Fruit fly (Drosophila melanogaster): ENCODE data around the gene CG6729.

The CG6729 gene

DNA sequence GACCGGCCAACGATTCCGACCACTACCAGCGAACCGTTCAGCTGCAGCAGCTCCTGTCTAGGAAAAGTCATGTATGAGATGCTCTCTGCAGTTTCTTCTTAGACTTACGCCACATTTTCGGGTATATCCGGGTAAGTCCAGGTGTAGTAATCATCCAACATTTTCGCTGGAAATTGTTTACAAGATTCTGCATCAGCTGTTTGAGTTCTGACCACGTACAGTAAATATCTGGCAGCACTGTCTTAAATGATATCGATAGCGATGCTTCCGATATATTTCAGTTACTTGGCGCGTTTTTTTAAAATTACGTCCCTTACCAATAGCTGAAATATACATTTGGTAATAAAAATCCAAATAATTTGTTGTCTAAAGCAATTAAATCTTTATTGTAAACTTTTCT, at the start of gene CG6729:
CG6729 (minus strand) TSS at position 222 of the 400 bp plus-strand sequence.
- TF ChIP-seq Sin3A (optimal IDR thresholded peaks at IDR 0.05) (no peak), ttk (optimal IDR thresholded peaks at IDR 0.05) (no peak), h (optimal IDR thresholded peaks at IDR 0.05) (no peak), insv (optimal IDR thresholded peaks at IDR 0.05) (no peak), psq (optimal IDR thresholded peaks at IDR 0.05) (no peak), Myc (optimal IDR thresholded peaks at IDR 0.05) (no peak)

DNA sequence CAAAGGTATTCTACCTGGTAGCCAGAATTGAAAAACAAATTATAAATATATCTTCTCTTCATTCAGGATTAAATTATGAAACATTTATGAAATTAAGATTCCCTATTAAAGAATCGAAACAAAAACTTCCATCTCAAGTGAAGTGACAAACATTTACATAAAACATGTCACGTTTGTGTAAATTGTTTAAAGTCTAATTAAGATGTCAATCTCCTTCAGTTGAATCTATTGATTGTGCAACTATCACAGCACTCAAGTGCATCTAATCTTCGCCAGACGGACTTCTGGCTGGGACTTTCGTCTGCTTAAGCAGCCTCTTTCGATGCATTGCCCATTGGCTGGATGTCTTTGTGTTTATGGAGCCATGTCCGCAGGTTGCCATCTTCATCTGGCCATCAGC, 48.3 kb upstream of the CG6729 start:
- TF ChIP-seq h (optimal IDR thresholded peaks at IDR 0.05) (no peak), Myc (optimal IDR thresholded peaks at IDR 0.05) (no peak), insv (optimal IDR thresholded peaks at IDR 0.05) (no peak), ttk (optimal IDR thresholded peaks at IDR 0.05) (no peak), Sin3A (optimal IDR thresholded peaks at IDR 0.05) (no peak), psq (optimal IDR thresholded peaks at IDR 0.05) (no peak)

DNA sequence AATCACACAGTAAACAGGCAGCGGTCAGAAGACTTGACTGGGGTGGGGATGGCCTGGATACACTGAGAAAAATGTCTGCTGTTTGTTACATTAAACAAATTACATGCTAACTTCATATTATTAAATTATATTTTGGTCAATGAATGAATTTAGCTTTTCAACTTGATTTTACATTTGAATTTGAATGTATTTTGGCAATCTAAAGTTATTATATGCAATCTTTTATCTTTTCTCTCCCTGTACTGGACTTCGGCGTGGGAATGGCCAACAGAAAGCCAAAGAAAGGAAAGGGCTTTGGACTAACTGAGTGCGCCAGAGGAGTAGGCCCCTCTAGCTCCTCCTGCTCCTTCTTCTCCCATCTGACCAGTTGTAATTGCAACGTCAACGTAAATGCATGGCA, 47.6 kb upstream of the CG6729 start:
- no peak for TF ChIP-seq Myc (optimal IDR thresholded peaks at IDR 0.05)
- no peak for TF ChIP-seq insv (optimal IDR thresholded peaks at IDR 0.05)
- no peak for TF ChIP-seq psq (optimal IDR thresholded peaks at IDR 0.05)
- no peak for TF ChIP-seq ttk (optimal IDR thresholded peaks at IDR 0.05)
- TF ChIP-seq Sin3A (optimal IDR thresholded peaks at IDR 0.05) = no peak
- no peak for TF ChIP-seq h (optimal IDR thresholded peaks at IDR 0.05)

DNA sequence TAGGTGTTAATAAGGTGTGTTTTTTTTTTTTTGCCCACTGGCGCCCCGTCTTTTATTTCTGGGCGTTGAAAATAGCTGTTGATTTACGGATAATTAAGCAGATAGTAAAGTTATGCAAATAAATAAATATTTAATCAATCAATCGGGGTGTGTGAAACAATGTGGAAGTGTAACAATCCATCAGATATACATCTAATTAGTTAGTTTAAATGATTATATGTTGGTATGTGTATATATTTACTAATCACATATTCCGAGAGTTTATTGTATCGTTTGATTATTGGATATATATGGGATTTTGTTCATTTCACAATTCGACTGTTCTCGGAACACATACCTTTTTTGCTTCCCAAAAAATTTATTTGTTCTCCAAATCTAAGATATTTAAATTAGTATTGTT, 46.2 kb upstream of the CG6729 start, which contains the start of gene CG31870:
CG31870 (plus strand) TSS at position 301 of the 400 bp plus-strand sequence.
- TF ChIP-seq ttk (optimal IDR thresholded peaks at IDR 0.05) = no peak
- no peak for TF ChIP-seq psq (optimal IDR thresholded peaks at IDR 0.05)

DNA sequence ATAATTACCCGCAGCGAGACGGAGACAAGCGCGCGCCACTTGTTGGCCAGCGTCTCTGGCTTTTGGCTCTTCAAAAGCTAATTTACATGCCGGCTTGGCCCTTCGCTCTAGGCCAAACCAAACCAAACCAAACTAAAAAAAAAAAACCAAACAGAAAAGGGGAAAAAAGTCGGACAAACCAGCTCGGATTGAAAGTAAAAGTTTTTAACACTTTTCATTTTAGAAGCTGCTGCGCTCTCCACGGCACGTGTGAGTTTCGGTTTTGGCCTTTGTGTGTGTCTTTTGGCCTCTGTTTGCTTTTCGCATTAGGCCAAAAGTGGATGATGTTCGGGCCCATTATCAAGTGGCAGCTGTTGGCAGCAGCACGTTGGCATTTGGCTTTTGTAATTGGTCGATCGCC, 37.5 kb upstream of the CG6729 start:
- no peak for TF ChIP-seq ttk (optimal IDR thresholded peaks at IDR 0.05)
- no peak for TF ChIP-seq Sin3A (optimal IDR thresholded peaks at IDR 0.05)
- no peak for TF ChIP-seq Myc (optimal IDR thresholded peaks at IDR 0.05)
- TF ChIP-seq psq (optimal IDR thresholded peaks at IDR 0.05) = no peak
- no peak for TF ChIP-seq insv (optimal IDR thresholded peaks at IDR 0.05)
- TF ChIP-seq h (optimal IDR thresholded peaks at IDR 0.05) = no peak

DNA sequence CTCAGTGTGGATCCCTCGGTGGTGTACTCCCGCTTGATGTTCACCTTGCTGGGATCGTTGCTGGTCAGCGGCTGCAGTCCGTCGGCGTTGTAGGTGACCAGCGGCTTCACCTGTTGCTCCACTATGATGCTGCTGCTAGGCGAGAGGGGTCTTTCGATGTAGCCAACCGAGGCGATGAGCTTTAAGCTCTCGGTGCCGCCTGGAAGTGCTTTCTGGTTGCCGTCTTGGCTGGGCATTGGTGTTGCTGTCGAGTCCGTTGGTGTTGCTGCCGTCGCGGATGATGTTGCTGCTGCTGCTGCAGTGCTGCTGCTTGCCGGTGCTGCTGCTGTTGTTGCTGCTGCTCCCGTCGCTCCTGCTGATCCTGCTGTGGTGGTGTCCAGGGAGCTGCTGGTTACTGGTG, 30.3 kb upstream of the CG6729 start:
- TF ChIP-seq Myc (optimal IDR thresholded peaks at IDR 0.05) = no peak

DNA sequence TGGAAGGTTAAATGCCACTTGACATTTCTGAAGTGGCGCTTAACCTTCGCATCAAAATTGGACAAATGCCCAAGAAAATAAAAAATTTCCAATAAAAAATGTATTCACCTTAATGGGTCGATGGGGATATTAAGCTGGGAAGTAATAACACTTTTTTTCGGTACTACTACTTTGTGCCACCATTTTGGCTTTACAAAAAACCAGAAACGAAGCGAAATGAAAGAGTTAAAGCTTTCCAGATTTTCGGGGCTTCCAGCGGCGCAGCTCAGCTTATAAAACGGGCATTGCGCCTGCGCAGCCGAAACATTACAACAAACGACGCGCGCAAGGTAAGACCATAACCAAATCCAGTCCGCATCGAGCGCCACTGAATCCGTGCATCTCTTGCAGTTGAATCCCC, 26.8 kb upstream of the CG6729 start, which contains the start of gene CG17127:
CG17127 (plus strand) TSS at position 301 of the 400 bp plus-strand sequence.
- no peak for TF ChIP-seq h (optimal IDR thresholded peaks at IDR 0.05)
- no peak for TF ChIP-seq Myc (optimal IDR thresholded peaks at IDR 0.05)
- TF ChIP-seq insv (optimal IDR thresholded peaks at IDR 0.05) = no peak
- TF ChIP-seq ttk (optimal IDR thresholded peaks at IDR 0.05) = no peak
- TF ChIP-seq Sin3A (optimal IDR thresholded peaks at IDR 0.05) = no peak
- no peak for TF ChIP-seq psq (optimal IDR thresholded peaks at IDR 0.05)

DNA sequence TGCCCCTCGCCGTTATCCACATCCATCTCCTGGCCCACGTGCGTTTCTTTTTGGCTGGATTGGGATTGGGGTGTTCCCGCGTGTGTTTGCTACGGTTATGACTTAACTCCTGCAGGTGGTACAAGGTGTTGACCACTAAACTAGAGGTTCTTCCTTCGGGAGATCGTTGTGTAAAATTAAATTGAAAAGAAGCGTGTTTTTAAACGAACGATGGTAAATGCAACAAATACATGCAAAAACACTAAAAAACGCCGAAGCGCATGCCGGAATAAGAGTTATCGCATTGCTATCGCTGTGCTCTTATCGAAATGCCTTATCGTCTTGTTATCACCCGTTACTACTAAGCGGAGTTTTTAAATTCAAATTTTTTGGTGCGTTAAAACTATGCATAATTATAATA, 26.0 kb upstream of the CG6729 start, which contains the start of gene CG6724:
CG6724 (minus strand) TSS at position 245 of the 400 bp plus-strand sequence.
- TF ChIP-seq insv (optimal IDR thresholded peaks at IDR 0.05) = no peak
- TF ChIP-seq h (optimal IDR thresholded peaks at IDR 0.05) = no peak
- no peak for TF ChIP-seq Sin3A (optimal IDR thresholded peaks at IDR 0.05)
- TF ChIP-seq Myc (optimal IDR thresholded peaks at IDR 0.05) = no peak
- TF ChIP-seq psq (optimal IDR thresholded peaks at IDR 0.05) = no peak
- no peak for TF ChIP-seq ttk (optimal IDR thresholded peaks at IDR 0.05)

DNA sequence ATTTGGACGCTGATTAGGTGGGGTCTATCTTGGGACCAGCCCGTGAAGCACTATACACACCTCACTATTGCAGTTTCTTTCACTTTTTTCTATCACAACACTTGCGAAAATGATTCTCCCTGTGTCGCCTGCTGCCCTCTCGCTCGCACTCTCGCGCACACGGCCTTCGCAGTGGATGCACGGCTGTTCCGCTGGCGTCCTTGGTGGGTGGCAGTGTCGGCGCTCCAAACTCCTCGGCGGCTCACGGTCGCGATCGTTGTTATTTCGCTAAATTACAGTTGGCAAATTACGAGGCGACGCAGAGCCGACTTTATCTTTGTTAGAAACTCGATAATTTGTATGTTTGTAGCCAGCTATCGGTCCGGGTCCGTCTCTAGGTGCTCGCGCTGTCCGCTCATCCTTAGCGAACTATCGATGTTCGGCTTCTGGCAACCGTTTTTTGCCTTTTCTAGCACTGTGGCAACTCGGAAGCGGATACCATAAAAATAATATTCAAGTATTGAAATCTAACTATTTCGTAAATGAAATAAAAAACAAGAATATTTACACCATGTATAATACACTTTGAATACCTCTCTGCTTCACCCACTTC, 24.0 kb upstream of the CG6729 start, which contains the start of gene Ubc2:
Ubc2 (minus strand) TSS at position 410 of the 592 bp plus-strand sequence.
- TF ChIP-seq psq (optimal IDR thresholded peaks at IDR 0.05) (no peak), insv (optimal IDR thresholded peaks at IDR 0.05) (no peak)

DNA sequence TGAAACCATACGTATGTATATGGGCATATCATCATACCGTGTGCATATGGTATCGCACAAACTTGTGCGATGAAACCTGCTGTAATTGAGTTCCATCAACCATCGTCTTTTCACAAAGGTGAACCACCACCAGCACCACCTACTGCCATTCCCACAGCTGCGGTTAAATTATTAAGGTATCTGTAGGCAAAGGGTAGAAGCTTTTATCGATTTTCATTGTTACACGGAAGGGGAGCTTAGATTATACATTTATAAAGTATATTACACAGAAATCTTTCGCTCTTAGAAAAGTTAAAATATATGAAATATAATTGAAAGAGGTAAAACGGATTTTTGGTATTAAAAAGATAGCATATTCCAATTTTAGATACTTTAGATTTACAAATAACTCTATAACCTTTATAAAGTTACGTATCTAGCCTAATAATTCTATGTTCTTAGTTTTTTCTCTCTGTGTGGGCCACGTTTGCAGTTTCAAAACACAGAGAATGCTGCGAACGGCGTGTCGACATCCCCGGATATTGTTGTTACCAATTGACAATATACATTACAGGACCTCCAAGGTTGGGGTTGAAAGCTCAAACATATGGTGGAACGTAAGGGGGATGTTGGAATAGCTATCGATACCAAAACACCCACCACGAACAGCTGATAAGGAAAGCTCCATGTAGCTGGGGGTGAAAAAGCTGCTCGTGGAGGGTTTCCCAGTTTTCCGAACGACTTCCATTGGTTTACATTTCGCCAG, 16.9 kb upstream of the CG6729 start, which contains the start of gene CG6495:
CG6495 (plus strand) TSS at position 695 of the 745 bp plus-strand sequence.
- TF ChIP-seq h (optimal IDR thresholded peaks at IDR 0.05) (no peak), ttk (optimal IDR thresholded peaks at IDR 0.05) (no peak), insv (optimal IDR thresholded peaks at IDR 0.05) (no peak), Myc (optimal IDR thresholded peaks at IDR 0.05) (no peak), psq (optimal IDR thresholded peaks at IDR 0.05) (no peak), Sin3A (optimal IDR thresholded peaks at IDR 0.05) (no peak)

DNA sequence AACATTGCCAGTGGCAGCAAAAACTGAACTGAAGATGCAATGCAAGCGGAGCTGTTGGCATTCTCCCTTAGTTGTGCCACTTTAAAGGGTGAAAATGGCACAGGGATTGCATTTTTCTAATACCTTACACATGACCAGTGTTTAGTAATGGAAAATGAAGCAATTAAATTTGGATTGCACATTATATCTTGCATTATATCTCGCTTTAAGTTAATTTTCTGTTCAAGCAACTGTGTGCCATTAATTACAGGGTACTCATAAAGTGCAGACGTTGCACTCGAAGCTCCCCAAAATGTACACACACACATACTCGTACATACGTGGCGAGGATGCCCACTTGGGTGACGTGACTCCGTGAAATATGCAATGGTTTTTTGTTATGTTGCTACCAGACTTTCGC, 15.9 kb upstream of the CG6729 start:
- TF ChIP-seq psq (optimal IDR thresholded peaks at IDR 0.05) (no peak), h (optimal IDR thresholded peaks at IDR 0.05) (no peak), insv (optimal IDR thresholded peaks at IDR 0.05) (no peak), Myc (optimal IDR thresholded peaks at IDR 0.05) (no peak), Sin3A (optimal IDR thresholded peaks at IDR 0.05) (no peak), ttk (optimal IDR thresholded peaks at IDR 0.05) (no peak)

DNA sequence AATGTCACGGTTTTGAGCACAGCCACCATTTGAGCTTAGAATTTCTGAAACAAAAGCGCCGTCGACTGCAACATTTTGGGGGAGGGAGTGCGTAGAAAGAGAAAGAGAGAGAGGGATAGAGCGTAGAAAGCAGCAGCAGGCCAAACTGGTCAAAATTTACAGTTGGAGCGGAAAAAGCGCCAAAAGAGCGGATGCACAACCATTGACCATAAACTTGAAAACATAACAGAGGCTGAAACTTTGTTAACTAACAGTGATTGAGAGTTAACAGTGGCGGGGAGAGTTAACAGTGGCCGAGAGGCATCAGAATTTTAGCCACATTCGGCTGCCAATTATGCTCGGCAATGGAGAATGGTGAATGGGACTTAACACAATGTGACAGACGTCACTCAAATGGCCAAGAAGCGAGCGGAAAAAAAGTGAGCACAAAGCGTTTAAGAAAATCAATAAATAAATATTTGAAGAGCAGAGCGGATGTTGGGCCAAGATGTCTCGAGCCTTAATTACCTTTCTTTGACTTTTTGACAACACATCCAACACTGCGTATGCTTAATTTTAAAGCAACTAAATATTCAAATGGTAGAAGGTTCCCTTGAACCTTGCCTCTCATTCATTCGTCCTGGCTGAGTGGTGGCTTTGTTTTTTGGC, 13.4 kb upstream of the CG6729 start:
- TF ChIP-seq psq (optimal IDR thresholded peaks at IDR 0.05) (no peak), Sin3A (optimal IDR thresholded peaks at IDR 0.05) (no peak), ttk (optimal IDR thresholded peaks at IDR 0.05) (no peak), h (optimal IDR thresholded peaks at IDR 0.05) (no peak), insv (optimal IDR thresholded peaks at IDR 0.05) (no peak), Myc (optimal IDR thresholded peaks at IDR 0.05) (no peak)

All from Kc167 (cell line).